Worm (Caenorhabditis elegans) whole organism, late embryonic: ENCODE results near the gene acd-3.

Experiments used
- C38D4.7 ChIP-seq: fragments of 200-800 bp; sonication (Bioruptor generic); optimal IDR thresholded peaks from 2 replicates; lab custom pipeline; 2018; ENCODE audit warnings: mild to moderate bottlenecking, missing genetic modification characterization, moderate library complexity, missing compliant biosample characterization
- dve-1 ChIP-seq: sonication (generic microtip); optimal IDR thresholded peaks from 2 replicates; lab custom pipeline; 2017; ENCODE audit warnings: antibody characterized with exemption, mild to moderate bottlenecking, missing genetic modification characterization, missing compliant biosample characterization
- madf-2 ChIP-seq: sonication (generic microtip); optimal IDR thresholded peaks from 2 replicates; lab custom pipeline; 2017; ENCODE audit warnings: missing genetic modification characterization, missing compliant biosample characterization
- nhr-11 ChIP-seq: fragments of 150-350 bp; optimal IDR thresholded peaks from 2 replicates; lab custom pipeline; 2014; ENCODE audit warnings: missing biosample characterization, missing genetic modification characterization
- ztf-16 ChIP-seq: sonication (generic microtip); optimal IDR thresholded peaks from 2 replicates; lab custom pipeline; 2017; ENCODE audit warnings: missing genetic modification characterization, missing compliant biosample characterization

DNA sequence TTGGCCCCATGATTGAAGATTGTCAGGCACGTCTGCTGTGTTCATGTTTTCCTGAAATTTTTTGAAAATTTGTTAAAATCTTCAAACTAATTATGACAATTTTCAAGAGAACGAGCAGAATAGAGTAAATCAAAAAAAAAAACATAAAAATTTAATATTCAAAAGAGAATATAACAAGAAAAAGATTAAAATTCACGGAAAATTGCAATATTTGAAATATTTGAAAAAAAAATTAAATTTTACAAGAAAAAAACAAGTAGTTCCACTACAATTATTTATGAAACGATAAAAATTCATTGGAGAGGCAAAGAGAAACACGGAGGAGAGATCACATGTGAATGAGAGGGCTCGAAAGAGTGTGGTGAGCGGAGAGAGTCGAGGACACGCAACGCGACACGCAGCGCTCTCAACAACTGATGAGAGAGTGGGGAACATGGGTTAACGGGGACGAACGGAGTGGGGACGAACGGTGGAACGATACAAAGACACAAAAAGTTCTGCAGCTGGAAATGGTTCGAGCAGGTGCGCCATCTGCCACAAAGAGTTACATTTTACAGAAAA lies 24.5 kb upstream of the acd-3 start, which contains the start of gene mbk-1:
- TF ChIP-seq dve-1 (tag; lab: Kevin White, UChicago): no peak
- TF ChIP-seq C38D4.7 (GFP tag; lab: Kevin White, UChicago): no peak
- no peak for TF ChIP-seq nhr-11 (tag; lab: Kevin White, UChicago)
- no peak for TF ChIP-seq madf-2 (tag; lab: Kevin White, UChicago)
- TF ChIP-seq ztf-16 (tag; lab: Kevin White, UChicago): no peak
